Worm (Caenorhabditis elegans): Measurements from ENCODE around the gene F55C12.2.

- TF ChIP-seq dao-5 (tag; optimal IDR thresholded peaks at IDR 0.05) (no peak), him-1 (tag; optimal IDR thresholded peaks at IDR 0.05) (no peak), W03F9.2 (tag; optimal IDR thresholded peaks at IDR 0.05) (no peak)
Measured at ce11 chrII:5841866-5842265, 34.7 kb upstream of the F55C12.2 start, which contains the start of gene nep-25.

Measured in whole organism, L4/young adult.